Fruit fly (Drosophila melanogaster): ENCODE data around the gene CG7560.

The CG7560 gene

dm6 chr3L:11397093-11397592 is 27.8 kb upstream of the CG7560 start, which contains the start of gene CG44362 (continued):
- TF ChIP-seq CG15514 (GFP tag; optimal IDR thresholded peaks at IDR 0.05) (peak; percentile 23), Fer1 (GFP tag; optimal IDR thresholded peaks at IDR 0.05) (peak; percentile 49), E2f1 (GFP tag; IDR thresholded peaks at IDR 0.05) (0 out of 2 replicates have a peak, but pooled peaks have one; percentile 20), Ravus (GFP tag; IDR thresholded peaks at IDR 0.05) (no peak), Dfd (GFP tag; optimal IDR thresholded peaks at IDR 0.05) (no peak), dmrt99B (tag; optimal IDR thresholded peaks at IDR 0.05) (peak; percentile 5), CG1233 (GFP tag; optimal IDR thresholded peaks at IDR 0.05) (no peak), phol (tag; optimal IDR thresholded peaks at IDR 0.05) (no peak), Hr39 (optimal IDR thresholded peaks at IDR 0.05) (no peak), Hand (GFP tag; optimal IDR thresholded peaks at IDR 0.05) (peak; percentile 8), vvl (GFP tag; IDR thresholded peaks at IDR 0.05) (peak; percentile 46; the same call in 1 of the 2 replicates), CG18599 (GFP tag; optimal IDR thresholded peaks at IDR 0.05) (peak; percentile 54), Xrp1 (GFP tag; IDR thresholded peaks at IDR 0.05) (peak; percentile 18; the same call in 1 of the 2 replicates), CG9797 (GFP tag; optimal IDR thresholded peaks at IDR 0.05) (no peak), Hr51 (GFP tag; optimal IDR thresholded peaks at IDR 0.05) (peak in 1 of 2 experiments; percentile 28), CG31441 (GFP tag; IDR thresholded peaks at IDR 0.05) (peak; percentile 38; the same call in 1 of the 2 replicates), CG14014 (GFP tag; IDR thresholded peaks at IDR 0.05) (0 out of 2 replicates have a peak, but pooled peaks have one; percentile 29)

dm6 chr3L:11398484-11399088 is 26.4 kb upstream of the CG7560 start:
- TF ChIP-seq chif (GFP tag; optimal IDR thresholded peaks at IDR 0.05): no peak
- TF ChIP-seq schlank (tag; optimal IDR thresholded peaks at IDR 0.05): no peak
- TF ChIP-seq tio (GFP tag; optimal IDR thresholded peaks at IDR 0.05): peak; percentile 12
- TF ChIP-seq yki (optimal IDR thresholded peaks at IDR 0.05): no peak
- peak; percentile 81 for TF ChIP-seq Abd-B (GFP tag; optimal IDR thresholded peaks at IDR 0.05)
- no peak for TF ChIP-seq BtbVII (GFP tag; optimal IDR thresholded peaks at IDR 0.05)
- TF ChIP-seq Pdp1 (GFP tag; optimal IDR thresholded peaks at IDR 0.05): no peak
- no peak for TF ChIP-seq CG3838 (GFP tag; optimal IDR thresholded peaks at IDR 0.05)
- no peak for TF ChIP-seq dm (GFP tag; optimal IDR thresholded peaks at IDR 0.05)
- TF ChIP-seq Ssrp (tag; optimal IDR thresholded peaks at IDR 0.05): peak; percentile 61
- peak; percentile 33; the same call in 1 of the 2 replicates for TF ChIP-seq ssp (GFP tag; IDR thresholded peaks at IDR 0.05)
- TF ChIP-seq CG9817 (tag; optimal IDR thresholded peaks at IDR 0.05): peak; percentile 45
- TF ChIP-seq corto (GFP tag; optimal IDR thresholded peaks at IDR 0.05): no peak
- no peak for TF ChIP-seq CG16779 (GFP tag; IDR thresholded peaks at IDR 0.05)
- TF ChIP-seq CG12659 (GFP tag; optimal IDR thresholded peaks at IDR 0.05): peak; percentile 54
- no peak for TF ChIP-seq CHES-1-like (GFP tag; optimal IDR thresholded peaks at IDR 0.05)
- no peak for TF ChIP-seq CG12155 (GFP tag; optimal IDR thresholded peaks at IDR 0.05)
- TF ChIP-seq sqz (GFP tag; optimal IDR thresholded peaks at IDR 0.05): no peak
- TF ChIP-seq CG7987 (GFP tag; optimal IDR thresholded peaks at IDR 0.05): no peak
- TF ChIP-seq ken (GFP tag; IDR thresholded peaks at IDR 0.05): no peak
- TF ChIP-seq Ada2b (GFP tag; IDR thresholded peaks at IDR 0.05): 0 out of 2 replicates have a peak, but pooled peaks have one; percentile 16
- TF ChIP-seq pum (GFP tag; optimal IDR thresholded peaks at IDR 0.05): no peak
- peak; percentile 67 for TF ChIP-seq CG13424 (tag; optimal IDR thresholded peaks at IDR 0.05)
- peak; percentile 52 for TF ChIP-seq ttk (GFP tag; IDR thresholded peaks at IDR 0.05)
- TF ChIP-seq CG8290 (GFP tag; optimal IDR thresholded peaks at IDR 0.05): no peak
- peak in 1 of 2 experiments; percentile 31 for TF ChIP-seq CG8290 (tag; optimal IDR thresholded peaks at IDR 0.05)
- TF ChIP-seq CG11723 (GFP tag; optimal IDR thresholded peaks at IDR 0.05): no peak
- TF ChIP-seq H2.0 (GFP tag; IDR thresholded peaks at IDR 0.05): 0 out of 2 replicates have a peak, but pooled peaks have one; percentile 18
- peak; percentile 24; the same call in 1 of the 2 replicates for TF ChIP-seq CG3847 (GFP tag; IDR thresholded peaks at IDR 0.05)
- TF ChIP-seq CG15514 (GFP tag; optimal IDR thresholded peaks at IDR 0.05): no peak
- no peak for TF ChIP-seq fd102C (GFP tag; optimal IDR thresholded peaks at IDR 0.05)
- TF ChIP-seq CG10979 (tag; optimal IDR thresholded peaks at IDR 0.05): peak; percentile 76
- no peak for TF ChIP-seq Aef1 (GFP tag; IDR thresholded peaks at IDR 0.05)
